Worm (Caenorhabditis elegans): ENCODE measurements around the gene F48G7.5.

DNA sequence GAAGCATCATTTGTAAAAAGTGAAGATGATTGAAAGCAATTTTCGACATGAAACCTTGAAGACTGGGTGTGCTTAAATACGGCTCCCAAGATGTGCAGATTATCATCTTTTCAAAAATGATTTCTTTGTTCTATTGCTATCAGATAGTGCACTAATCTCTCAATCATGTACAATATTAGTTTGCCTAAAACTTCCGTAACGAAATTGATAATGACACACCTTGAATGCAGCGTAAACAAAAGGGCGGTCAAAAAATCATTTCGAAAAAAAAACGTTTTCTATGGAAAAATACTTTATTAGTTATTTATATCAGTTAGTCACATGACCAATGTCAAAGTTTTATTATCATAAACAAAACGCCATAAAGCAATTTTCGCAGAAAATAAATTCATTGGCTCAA is at the start of gene F48G7.5:
- TF ChIP-seq hmbx-1 (tag; optimal IDR thresholded peaks at IDR 0.05): no peak
- TF ChIP-seq aly-1 (tag; optimal IDR thresholded peaks at IDR 0.05): no peak
- no peak for TF ChIP-seq pes-1 (GFP tag; IDR thresholded peaks at IDR 0.05)
- TF ChIP-seq tbx-37 (GFP tag; conservative IDR thresholded peaks at IDR 0.05): no peak
- no peak for TF ChIP-seq ama-1 (optimal IDR thresholded peaks at IDR 0.05)
- TF ChIP-seq F13C5.2 (tag; optimal IDR thresholded peaks at IDR 0.05): no peak
- TF ChIP-seq sea-1 (GFP tag; conservative IDR thresholded peaks at IDR 0.05): no peak
- TF ChIP-seq scrt-1 (GFP tag; IDR thresholded peaks at IDR 0.05): no peak
